Worm (Caenorhabditis elegans) whole organism, L4/young adult: ENCODE results near the gene srv-14.

Experiments
- W03F9.2 ChIP-seq: fragments of 150-350 bp; optimal IDR thresholded peaks from 2 replicates; lab custom pipeline; 2014; ENCODE audit warnings: missing biosample characterization, missing genetic modification characterization
- dao-5 ChIP-seq: sonication (generic microtip); optimal IDR thresholded peaks from 2 replicates; lab custom pipeline; 2016; ENCODE audit warnings: missing genotype, missing genetic modification characterization, moderate library complexity, missing compliant biosample characterization

- TF ChIP-seq W03F9.2 (tag; lab: Kevin White, UChicago) (no peak), dao-5 (tag; lab: Kevin White, UChicago) (no peak)
These were observed 15.8 kb downstream of the srv-14 start for ce11 chrIV:15878262-15878661.
